Worm (Caenorhabditis elegans) whole organism, mixed stage, embryonic: ENCODE results near the gene C08F11.17.

Experiments
- blmp-1 ChIP-seq: fragments of 150-350 bp; optimal IDR thresholded peaks from 2 replicates; lab custom pipeline; 2014; ENCODE audit warnings: missing biosample characterization, missing genetic modification characterization
- elt-1 ChIP-seq: sonication (generic microtip); optimal IDR thresholded peaks from 2 replicates; lab custom pipeline; 2017; ENCODE audit warnings: missing genetic modification characterization, mild to moderate bottlenecking, missing compliant biosample characterization, antibody characterized with exemption, moderate library complexity, borderline replicate concordance; ENCODE audit not compliant: insufficient read depth
- lsy-2 ChIP-seq: fragments of 150-350 bp; optimal IDR thresholded peaks from 2 replicates; lab custom pipeline; 2014; ENCODE audit warnings: missing biosample characterization, missing genetic modification characterization
- nhr-76 ChIP-seq: sonication (generic microtip); optimal IDR thresholded peaks from 2 replicates; lab custom pipeline; 2017; ENCODE audit warnings: missing biosample characterization, missing genetic modification characterization
- pha-4 ChIP-seq: fragments of 150-350 bp; optimal IDR thresholded peaks from 2 replicates; lab custom pipeline; 2018; ENCODE audit warnings: missing biosample characterization, missing genetic modification reagents, missing genetic modification characterization
- snpc-4 ChIP-seq: fragments of 150-350 bp; optimal IDR thresholded peaks from 2 replicates; lab custom pipeline; 2014; ENCODE audit warnings: missing biosample characterization, missing genetic modification characterization
- unc-62 ChIP-seq: fragments of 150-350 bp; optimal IDR thresholded peaks from 2 replicates; lab custom pipeline; 2014; ENCODE audit warnings: missing biosample characterization, missing genetic modification reagents, missing genetic modification characterization
- zip-8 ChIP-seq: fragments of 150-350 bp; optimal IDR thresholded peaks from 2 replicates; lab custom pipeline; 2014; ENCODE audit warnings: missing biosample characterization, missing genetic modification characterization
- ztf-11 ChIP-seq: fragments of 150-350 bp; optimal IDR thresholded peaks from 2 replicates; lab custom pipeline; 2014; ENCODE audit warnings: missing biosample characterization, missing genetic modification characterization

- no peak for TF ChIP-seq elt-1 (tag; lab: Kevin White, UChicago)
- TF ChIP-seq ztf-11 (tag; lab: Kevin White, UChicago): no peak
- no peak for TF ChIP-seq lsy-2 (tag; lab: Kevin White, UChicago)
- no peak for TF ChIP-seq blmp-1 (tag; lab: Kevin White, UChicago)
- no peak for TF ChIP-seq zip-8
- TF ChIP-seq snpc-4: no peak
- no peak for TF ChIP-seq unc-62 (GFP tag; lab: Kevin White, UChicago)
- no peak for TF ChIP-seq nhr-76 (tag; lab: Kevin White, UChicago)
- no peak for TF ChIP-seq pha-4 (tag; lab: Kevin White, UChicago)
These were observed at the start of gene C08F11.17 for ce11 chrIV:13650238-13650637.
